Worm (Caenorhabditis elegans) whole organism, young adult: Measurements from ENCODE around the gene R53.5.

Experiments used
- C06A6.2 ChIP-seq: fragments of 200-800 bp; sonication (Bioruptor generic); conservative IDR thresholded peaks from 2 replicates; pipeline ENCODE4 v1.3.6; 2022; ENCODE audit warnings: missing genetic modification characterization, missing compliant biosample characterization
- D2030.7 ChIP-seq: fragments of 200-800 bp; sonication (Bioruptor generic); IDR thresholded peaks from 2 replicates; pipeline ENCODE4 v1.3.6; 2022; ENCODE audit warnings: missing genetic modification reagents, missing genetic modification characterization, missing compliant biosample characterization
- F10E7.11 ChIP-seq: sonication (generic microtip); optimal IDR thresholded peaks from 2 replicates; lab custom pipeline; 2017; ENCODE audit warnings: mild to moderate bottlenecking, missing genetic modification characterization, moderate library complexity, missing compliant biosample characterization
- F33H1.4 ChIP-seq: fragments of 200-800 bp; sonication (Bioruptor generic); IDR thresholded peaks from 2 replicates; pipeline ENCODE4 v1.3.6; 2022; ENCODE audit warnings: missing genetic modification reagents, missing genetic modification characterization, missing compliant biosample characterization
- F39B2.1 ChIP-seq: fragments of 200-800 bp; sonication (Bioruptor generic); IDR thresholded peaks from 2 replicates; pipeline ENCODE4 v1.3.6; 2022; ENCODE audit warnings: missing genetic modification reagents, missing genetic modification characterization, missing compliant biosample characterization
- K11D2.4 ChIP-seq: fragments of 200-800 bp; sonication (Bioruptor generic); IDR thresholded peaks from 2 replicates; pipeline ENCODE4 v1.3.6; 2022; ENCODE audit warnings: missing genetic modification reagents, missing genetic modification characterization, missing compliant biosample characterization
- K12H6.12 ChIP-seq: fragments of 200-800 bp; sonication (Bioruptor generic); optimal IDR thresholded peaks from 2 replicates; lab custom pipeline; 2018; ENCODE audit warnings: mild to moderate bottlenecking, missing genetic modification characterization, missing compliant biosample characterization
- T26A5.8 ChIP-seq: sonication (generic microtip); optimal IDR thresholded peaks from 2 replicates; lab custom pipeline; 2016; ENCODE audit warnings: missing genetic modification characterization, missing compliant biosample characterization
- Y95B8A.8 ChIP-seq: fragments of 200-800 bp; sonication (Bioruptor generic); IDR thresholded peaks from 2 replicates; pipeline ENCODE4 v1.3.6; 2022; ENCODE audit warnings: missing genetic modification reagents, missing genetic modification characterization, missing compliant biosample characterization
- ZK185.1 ChIP-seq: sonication (generic microtip); optimal IDR thresholded peaks from 2 replicates; lab custom pipeline; 2016; ENCODE audit warnings: mild to moderate bottlenecking, missing genetic modification characterization, missing compliant biosample characterization; ENCODE audit not compliant: poor library complexity, severe bottlenecking
- ama-1 ChIP-seq, 3 experiments: fragments of 150-350 bp in 1 of 3; sonication (generic microtip) in 2 of 3; optimal IDR thresholded peaks; 2 replicates each; lab custom pipeline; 2014 to 2018; ENCODE audit warnings: missing biosample characterization in 2 of 3, missing genetic modification characterization in 2 of 3, missing genetic modification reagents in 2 of 3
- atf-7 ChIP-seq: sonication (generic microtip); optimal IDR thresholded peaks from 2 replicates; lab custom pipeline; 2017; ENCODE audit warnings: mild to moderate bottlenecking, missing genetic modification characterization, missing compliant biosample characterization
- bed-1 ChIP-seq: fragments of 200-800 bp; sonication (Bioruptor generic); IDR thresholded peaks from 2 replicates; pipeline ENCODE4 v1.3.6; 2022; ENCODE audit warnings: missing genetic modification reagents, missing genetic modification characterization, missing compliant biosample characterization
- bed-2 ChIP-seq: fragments of 200-800 bp; sonication (Bioruptor generic); IDR thresholded peaks from 2 replicates; pipeline ENCODE4 v1.3.6; 2022; ENCODE audit warnings: missing genetic modification reagents, missing genetic modification characterization, missing compliant biosample characterization
- ccch-3 ChIP-seq: fragments of 200-800 bp; sonication (Bioruptor generic); optimal IDR thresholded peaks from 2 replicates; lab custom pipeline; 2018; ENCODE audit warnings: mild to moderate bottlenecking, missing genetic modification characterization, missing compliant biosample characterization
- ceh-40 ChIP-seq: fragments of 200-800 bp; sonication (Bioruptor generic); IDR thresholded peaks from 2 replicates; pipeline ENCODE4 v1.3.6; 2022; ENCODE audit warnings: missing genetic modification characterization, missing compliant biosample characterization
- chd-7 ChIP-seq: sonication (generic microtip); optimal IDR thresholded peaks from 2 replicates; lab custom pipeline; 2016; ENCODE audit warnings: mild to moderate bottlenecking, missing genetic modification characterization, moderate library complexity, missing compliant biosample characterization
- die-1 ChIP-seq: sonication (generic microtip); optimal IDR thresholded peaks from 2 replicates; lab custom pipeline; 2016; ENCODE audit warnings: missing genotype, mild to moderate bottlenecking, missing genetic modification characterization, missing compliant biosample characterization
- dox-1 ChIP-seq: fragments of 200-800 bp; sonication (Bioruptor generic); IDR thresholded peaks from 2 replicates; pipeline ENCODE4 v1.3.6; 2022; ENCODE audit warnings: missing genetic modification reagents, missing genetic modification characterization, missing compliant biosample characterization
- dpff-1 ChIP-seq: sonication (generic microtip); optimal IDR thresholded peaks from 2 replicates; lab custom pipeline; 2017; ENCODE audit warnings: mild to moderate bottlenecking, missing genetic modification characterization, missing compliant biosample characterization
- egrh-3 ChIP-seq: fragments of 200-800 bp; sonication (Bioruptor generic); IDR thresholded peaks from 2 replicates; pipeline ENCODE4 v1.3.6; 2022; ENCODE audit warnings: missing genetic modification reagents, missing genetic modification characterization, missing compliant biosample characterization
- ets-4 ChIP-seq: fragments of 200-800 bp; sonication (Bioruptor generic); optimal IDR thresholded peaks from 2 replicates; lab custom pipeline; 2018; ENCODE audit warnings: mild to moderate bottlenecking, missing genetic modification characterization, missing compliant biosample characterization
- fkh-3 ChIP-seq: sonication (generic microtip); optimal IDR thresholded peaks from 2 replicates; lab custom pipeline; 2016; ENCODE audit warnings: mild to moderate bottlenecking, missing genetic modification characterization, missing compliant biosample characterization
- hmg-1.2 ChIP-seq: fragments of 200-800 bp; sonication (Bioruptor generic); IDR thresholded peaks from 2 replicates; pipeline ENCODE4 v1.3.6; 2022; ENCODE audit warnings: missing genetic modification reagents, missing genetic modification characterization, missing compliant biosample characterization
- hsf-1 ChIP-seq: fragments of 200-800 bp; sonication (Bioruptor generic); IDR thresholded peaks from 2 replicates; pipeline ENCODE4 v1.3.6; 2022; ENCODE audit warnings: missing genetic modification reagents, missing genetic modification characterization, missing compliant biosample characterization
- lin-26 ChIP-seq: fragments of 200-800 bp; sonication (Bioruptor generic); IDR thresholded peaks from 2 replicates; pipeline ENCODE4 v1.3.6; 2022; ENCODE audit warnings: missing genetic modification reagents, missing genetic modification characterization, missing compliant biosample characterization
- lin-35 ChIP-seq, 3 experiments: fragments of 150-350 bp in 2 of 3; sonication (generic microtip) in 1 of 3; optimal IDR thresholded peaks; 2 replicates each; lab custom pipeline; 2014 to 2018; ENCODE audit warnings: missing biosample characterization in 3 of 3, missing genetic modification characterization in 3 of 3, missing genetic modification reagents in 3 of 3
- lin-40 ChIP-seq: sonication (generic microtip); optimal IDR thresholded peaks from 2 replicates; lab custom pipeline; 2016; ENCODE audit warnings: missing genetic modification characterization, mild to moderate bottlenecking, missing compliant biosample characterization, missing genotype, missing genetic modification reagents
- lsl-1 ChIP-seq: fragments of 200-800 bp; sonication (Bioruptor generic); optimal IDR thresholded peaks from 2 replicates; lab custom pipeline; 2018; ENCODE audit warnings: mild to moderate bottlenecking, missing genetic modification characterization, moderate library complexity, missing compliant biosample characterization
- madf-10 ChIP-seq: sonication (generic microtip); optimal IDR thresholded peaks from 2 replicates; lab custom pipeline; 2016; ENCODE audit warnings: mild to moderate bottlenecking, missing genetic modification characterization, missing compliant biosample characterization
- mel-28 ChIP-seq: sonication (generic microtip); optimal IDR thresholded peaks from 2 replicates; lab custom pipeline; 2016; ENCODE audit warnings: borderline replicate concordance, mild to moderate bottlenecking, missing genetic modification characterization, missing compliant biosample characterization
- nfya-1 ChIP-seq: sonication (generic microtip); optimal IDR thresholded peaks from 2 replicates; lab custom pipeline; 2017; ENCODE audit warnings: antibody characterized with exemption, missing compliant biosample characterization, missing genetic modification characterization, borderline replicate concordance; ENCODE audit not compliant: insufficient read depth
- nfya-2 ChIP-seq: fragments of 200-800 bp; sonication (Bioruptor generic); IDR thresholded peaks from 2 replicates; pipeline ENCODE4 v1.3.6; 2022; ENCODE audit warnings: missing genetic modification reagents, missing genetic modification characterization, missing compliant biosample characterization
- nhr-120 ChIP-seq: fragments of 200-800 bp; sonication (Bioruptor generic); IDR thresholded peaks from 2 replicates; pipeline ENCODE4 v1.3.6; 2022; ENCODE audit warnings: missing genetic modification characterization, missing compliant biosample characterization
- nhr-27 ChIP-seq: fragments of 200-800 bp; sonication (Bioruptor generic); optimal IDR thresholded peaks from 2 replicates; lab custom pipeline; 2018; ENCODE audit warnings: mild to moderate bottlenecking, missing genetic modification characterization, moderate library complexity, missing compliant biosample characterization
- repo-1 ChIP-seq: sonication (generic microtip); optimal IDR thresholded peaks from 2 replicates; lab custom pipeline; 2017; ENCODE audit warnings: mild to moderate bottlenecking, missing genetic modification characterization, missing compliant biosample characterization
- rpc-1 ChIP-seq, 2 experiments: fragments of 150-350 bp in 1 of 2; sonication (generic microtip) in 1 of 2; optimal IDR thresholded peaks; 2 replicates each; lab custom pipeline; 2014 to 2018; ENCODE audit warnings: missing biosample characterization in 1 of 2, missing genetic modification characterization in 1 of 2, missing genetic modification reagents in 1 of 2, missing genotype in 1 of 2
- sea-2 ChIP-seq: fragments of 200-800 bp; sonication (Bioruptor generic); IDR thresholded peaks from 2 replicates; pipeline ENCODE4 v1.3.6; 2022; ENCODE audit warnings: missing genetic modification characterization, missing compliant biosample characterization
- snpc-3.4 ChIP-seq: sonication (generic microtip); optimal IDR thresholded peaks from 2 replicates; lab custom pipeline; 2017; ENCODE audit warnings: missing genetic modification characterization, mild to moderate bottlenecking, missing compliant biosample characterization, antibody characterized with exemption, moderate library complexity, missing genotype, missing genetic modification reagents
- sptf-2 ChIP-seq: fragments of 200-800 bp; sonication (Bioruptor generic); optimal IDR thresholded peaks from 2 replicates; lab custom pipeline; 2018; ENCODE audit warnings: mild to moderate bottlenecking, missing genetic modification characterization, missing compliant biosample characterization
- ztf-25 ChIP-seq: fragments of 200-800 bp; sonication (Bioruptor generic); IDR thresholded peaks from 2 replicates; pipeline ENCODE4 v1.3.6; 2022; ENCODE audit warnings: missing genetic modification reagents, missing genetic modification characterization, missing compliant biosample characterization
- ztf-3 ChIP-seq: fragments of 200-800 bp; sonication (Bioruptor generic); optimal IDR thresholded peaks from 2 replicates; lab custom pipeline; 2018; ENCODE audit warnings: mild to moderate bottlenecking, missing genetic modification characterization, missing compliant biosample characterization
- ztf-6 ChIP-seq: fragments of 200-800 bp; sonication (Bioruptor generic); IDR thresholded peaks from 2 replicates; pipeline ENCODE4 v1.3.6; 2022; ENCODE audit warnings: missing genetic modification reagents, missing genetic modification characterization, missing compliant biosample characterization

R53.5 gene

DNA sequence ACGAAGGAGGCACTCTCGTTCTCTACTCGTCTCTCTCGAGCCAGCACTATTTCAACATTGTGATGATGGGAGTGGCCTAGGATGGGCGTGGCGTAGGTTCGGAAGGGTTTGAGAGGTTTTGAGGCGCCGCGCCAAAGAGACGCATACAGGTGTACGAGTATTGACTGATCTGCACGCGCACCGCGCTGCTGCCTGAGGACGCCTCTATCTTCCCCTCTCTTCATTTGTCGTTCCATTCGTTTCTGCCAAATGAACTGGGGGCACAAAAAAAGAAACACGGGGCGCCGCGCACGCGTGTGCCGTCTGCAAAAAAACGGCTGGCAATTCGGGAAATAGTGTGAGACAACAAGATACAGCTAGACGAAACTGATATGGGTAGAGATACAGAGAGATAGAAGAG is 45.7 kb upstream of the R53.5 start, which contains the start of gene lec-2 (continued):
- TF ChIP-seq repo-1 (tag; lab: Kevin White, UChicago) = no peak
- TF ChIP-seq K12H6.12 (tag; lab: Kevin White, UChicago) = peak; percentile 20
- no peak for TF ChIP-seq D2030.7 (GFP tag; lab: Robert Waterston, UW)
- TF ChIP-seq die-1 (tag; lab: Kevin White, UChicago) = peak; percentile 12
- TF ChIP-seq atf-7 (tag; lab: Kevin White, UChicago) = peak; percentile 25
- peak; percentile 58 for TF ChIP-seq chd-7
- TF ChIP-seq lin-35 (GFP tag; optimal IDR thresholded peaks at IDR 0.05; lab: Kevin White, UChicago) = no peak
- TF ChIP-seq ets-4 (GFP tag; lab: Kevin White, UChicago) = no peak
- TF ChIP-seq dox-1 (GFP tag; lab: Robert Waterston, UW) = peak; percentile 25; the same call in 1 of the 2 replicates
- TF ChIP-seq K11D2.4 = peak; percentile 69; the same call in 1 of the 2 replicates
- TF ChIP-seq ztf-3 (GFP tag; lab: Kevin White, UChicago) = peak; percentile 0
- TF ChIP-seq F39B2.1 (GFP tag; lab: Robert Waterston, UW) = no peak
- no peak for TF ChIP-seq mel-28 (tag; lab: Kevin White, UChicago)
- TF ChIP-seq ztf-25 (GFP tag; lab: Robert Waterston, UW) = no peak
- no peak for TF ChIP-seq ceh-40 (GFP tag; lab: Robert Waterston, UW)
- no peak for TF ChIP-seq snpc-3.4 (tag; lab: Kevin White, UChicago)
- TF ChIP-seq nhr-120 (GFP tag; lab: Robert Waterston, UW) = no peak
- TF ChIP-seq lin-40 = peak; percentile 63
- TF ChIP-seq fkh-3 (tag; lab: Kevin White, UChicago) = no peak
- no peak for TF ChIP-seq nfya-1 (tag; lab: Kevin White, UChicago)
- no peak for TF ChIP-seq sea-2 (GFP tag; lab: Robert Waterston, UW)
- peak; percentile 26 for TF ChIP-seq ama-1 (optimal IDR thresholded peaks at IDR 0.05; lab: Kevin White, UChicago)
- TF ChIP-seq ama-1 (GFP tag; optimal IDR thresholded peaks at IDR 0.05; lab: Kevin White, UChicago) = no peak
- no peak for TF ChIP-seq F33H1.4
- no peak for TF ChIP-seq ccch-3 (GFP tag; lab: Kevin White, UChicago)
- TF ChIP-seq ztf-6 (GFP tag; lab: Robert Waterston, UW) = no peak
- TF ChIP-seq C06A6.2 (GFP tag; lab: Robert Waterston, UW) = no peak
- TF ChIP-seq bed-2 (GFP tag; lab: Robert Waterston, UW) = no peak
- no peak for TF ChIP-seq madf-10 (tag; lab: Kevin White, UChicago)
- no peak for TF ChIP-seq sptf-2 (GFP tag; lab: Kevin White, UChicago)
- peak; percentile 42; the same call in 1 of the 2 replicates for TF ChIP-seq hmg-1.2 (GFP tag; lab: Robert Waterston, UW)
- peak; percentile 63 for TF ChIP-seq lin-26
- TF ChIP-seq, all 124 proteins: peak for 20

DNA sequence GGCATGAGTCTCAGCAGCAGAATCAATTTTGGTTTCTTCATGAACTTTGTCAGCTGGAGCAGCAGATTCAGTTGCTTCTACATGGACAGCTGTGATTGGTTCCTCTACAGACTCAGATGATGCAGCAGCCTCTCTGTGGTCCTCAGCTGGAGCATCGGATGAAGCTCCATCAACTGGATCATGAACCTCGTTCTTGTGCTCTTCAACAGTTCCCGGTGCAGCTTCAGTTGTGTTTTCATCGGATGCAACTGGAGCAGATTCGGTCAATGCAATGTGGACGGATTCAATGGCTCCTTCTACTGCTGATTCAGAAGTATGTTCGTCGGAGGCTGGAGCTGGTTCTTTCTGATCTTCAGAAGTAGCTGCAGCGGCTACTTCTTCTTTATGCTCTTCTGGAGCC is 44.1 kb upstream of the R53.5 start:
- no peak for TF ChIP-seq nfya-2 (GFP tag; lab: Robert Waterston, UW)
- TF ChIP-seq ama-1 (optimal IDR thresholded peaks at IDR 0.05; lab: Kevin White, UChicago) = no peak
- no peak for TF ChIP-seq ama-1 (GFP tag; optimal IDR thresholded peaks at IDR 0.05; lab: Kevin White, UChicago)
- TF ChIP-seq nhr-27 (tag; lab: Kevin White, UChicago) = no peak
- TF ChIP-seq bed-1 (GFP tag; lab: Robert Waterston, UW) = no peak
- TF ChIP-seq F33H1.4 = no peak
- TF ChIP-seq sea-2 (GFP tag; lab: Robert Waterston, UW) = no peak
- TF ChIP-seq T26A5.8 (tag; lab: Kevin White, UChicago) = no peak
- no peak for TF ChIP-seq egrh-3
- no peak for TF ChIP-seq dpff-1 (tag; lab: Kevin White, UChicago)
- TF ChIP-seq hsf-1 (GFP tag; lab: Robert Waterston, UW) = no peak
- TF ChIP-seq F10E7.11 = no peak
- no peak for TF ChIP-seq ZK185.1
- no peak for TF ChIP-seq lsl-1 (GFP tag; lab: Kevin White, UChicago)
- no peak for TF ChIP-seq Y95B8A.8 (GFP tag; lab: Robert Waterston, UW)
- no peak for TF ChIP-seq rpc-1 (optimal IDR thresholded peaks at IDR 0.05; lab: Kevin White, UChicago)
- TF ChIP-seq rpc-1 (tag; optimal IDR thresholded peaks at IDR 0.05; lab: Kevin White, UChicago) = no peak
- TF ChIP-seq fkh-3 (tag; lab: Kevin White, UChicago) = no peak
